Worm (Caenorhabditis elegans): ENCODE results near the gene ZK381.62.

DNA sequence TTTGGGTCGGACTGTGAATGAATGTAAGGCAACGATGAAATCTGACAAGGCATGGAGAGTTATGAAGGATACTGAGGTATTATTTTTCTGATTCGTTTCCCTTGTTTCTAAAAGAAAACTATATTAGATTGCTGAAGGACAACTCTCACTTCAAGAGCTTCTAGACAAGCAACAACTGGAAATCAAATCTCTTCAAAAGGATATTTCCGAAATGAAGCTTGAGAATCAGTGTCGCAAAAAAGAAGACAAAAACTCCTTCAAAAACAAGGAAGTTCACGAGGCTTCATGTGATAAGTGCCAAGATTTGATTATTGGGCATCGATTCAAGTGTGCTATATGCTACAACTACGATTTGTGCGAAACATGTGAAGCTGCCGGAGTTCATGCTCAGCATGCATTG is 47.5 kb upstream of the ZK381.62 start:
- no peak for TF ChIP-seq hlh-1 (tag; optimal IDR thresholded peaks at IDR 0.05)
- TF ChIP-seq unc-120 (tag; optimal IDR thresholded peaks at IDR 0.05; ENCODE audit: poor library complexity, severe bottlenecking) = no peak
- TF ChIP-seq blmp-1 (tag; optimal IDR thresholded peaks at IDR 0.05) = no peak
- TF ChIP-seq ztf-11 (tag; optimal IDR thresholded peaks at IDR 0.05) = no peak
- TF ChIP-seq nhr-237 (tag; optimal IDR thresholded peaks at IDR 0.05) = no peak
